Fruit fly (Drosophila melanogaster) whole organism, wandering third instar larva: Measurements from ENCODE around the gene CG13096.

ENCODE experiments used
- dl ChIP-seq, 2 experiments: fragments of 175-275, 200-275 bp in 1 of 2; fragments of 200-275 bp in 1 of 2; sonication (Bioruptor generic); optimal IDR thresholded peaks; lab custom pipeline; 2018; ENCODE audit warnings: mild to moderate bottlenecking in 2 of 2, missing biosample characterization in 2 of 2, missing genetic modification characterization in 2 of 2, moderate library complexity in 2 of 2; ENCODE audit not compliant: partially characterized antibody in 2 of 2, insufficient read depth in 1 of 2
- fru ChIP-seq: fragments of 200-800 bp; sonication (Bioruptor generic); optimal IDR thresholded peaks from 3 replicates; lab custom pipeline; 2016; ENCODE audit warnings: missing biosample characterization, mild to moderate bottlenecking, missing genetic modification characterization
- usp ChIP-seq: fragments of >200 bp; optimal IDR thresholded peaks from 2 replicates; lab custom pipeline; 2017; ENCODE audit warnings: missing biosample characterization, missing genetic modification characterization

dm6 chr2L:8468929-8469681 lies 42.6 kb downstream of the CG13096 start:
- TF ChIP-seq fru (GFP tag; lab: Kevin White, UChicago) (peak; percentile 48), dl (GFP tag; optimal IDR thresholded peaks at IDR 0.05; lab: Kevin White, UChicago; ENCODE audit: insufficient read depth in 1 of 2, partially characterized antibody in 2 of 2) (no peak), usp (GFP tag; lab: Kevin White, UChicago) (no peak)
